Worm (Caenorhabditis elegans) whole organism, L4 larva: Measurements from ENCODE around the gene C53B7.6.

Experiments used
- D1046.2 ChIP-seq: fragments of 200-800 bp; sonication (Bioruptor generic); IDR thresholded peaks from 2 replicates; pipeline ENCODE4 v1.3.6; 2022; ENCODE audit warnings: missing genetic modification characterization, missing compliant biosample characterization
- F44E2.7 ChIP-seq: fragments of 200-800 bp; sonication (Bioruptor generic); IDR thresholded peaks from 2 replicates; pipeline ENCODE4 v2.1.2; 2022; ENCODE audit warnings: missing genetic modification characterization, missing compliant biosample characterization
- T26A8.4 ChIP-seq: fragments of 200-800 bp; sonication (Bioruptor generic); IDR thresholded peaks from 2 replicates; pipeline ENCODE4 v1.3.6; 2022; ENCODE audit warnings: missing genetic modification characterization, missing compliant biosample characterization
- Y75B8A.6 ChIP-seq: fragments of 200-800 bp; sonication (Bioruptor generic); IDR thresholded peaks from 2 replicates; pipeline ENCODE4 v1.3.6; 2022; ENCODE audit warnings: missing genetic modification reagents, missing genetic modification characterization, missing compliant biosample characterization
- aha-1 ChIP-seq: fragments of 150-350 bp; peaks from one replicate; lab custom pipeline; 2014; ENCODE audit warnings: missing biosample characterization, missing genetic modification characterization
- cey-2 ChIP-seq: sonication (generic microtip); optimal IDR thresholded peaks from 3 replicates; lab custom pipeline; 2017; ENCODE audit warnings: missing genetic modification characterization, mild to moderate bottlenecking, missing compliant biosample characterization, antibody characterized with exemption, borderline replicate concordance; ENCODE audit not compliant: insufficient read depth
- daf-12 ChIP-seq: fragments of 150-350 bp; optimal IDR thresholded peaks from 2 replicates; lab custom pipeline; 2014; ENCODE audit warnings: missing biosample characterization, missing genetic modification reagents, missing genetic modification characterization
- daf-16 ChIP-seq, 3 experiments: sonication (generic microtip); optimal IDR thresholded peaks; 2 replicates each; lab custom pipeline; 2016 to 2017; ENCODE audit warnings: missing genetic modification characterization in 3 of 3, missing genetic modification reagents in 3 of 3, mild to moderate bottlenecking in 2 of 3, missing compliant biosample characterization in 2 of 3, missing biosample characterization in 1 of 3, moderate library complexity in 1 of 3
- daf-19 ChIP-seq: fragments of 200-800 bp; sonication (Bioruptor generic); conservative IDR thresholded peaks from 2 replicates; pipeline ENCODE4 v1.3.6; 2022; ENCODE audit warnings: missing genetic modification characterization, missing compliant biosample characterization
- daf-8 ChIP-seq: fragments of 200-800 bp; sonication (Bioruptor generic); IDR thresholded peaks from 2 replicates; pipeline ENCODE4 v1.3.6; 2022; ENCODE audit warnings: missing genetic modification characterization, missing compliant biosample characterization
- dmd-6 ChIP-seq: fragments of 200-800 bp; sonication (Bioruptor generic); IDR thresholded peaks from 2 replicates; pipeline ENCODE4 v1.3.6; 2022; ENCODE audit warnings: missing genetic modification reagents, missing genetic modification characterization, missing compliant biosample characterization
- dpl-1 ChIP-seq: fragments of 150-350 bp; optimal IDR thresholded peaks from 2 replicates; lab custom pipeline; 2014; ENCODE audit warnings: missing biosample characterization, missing genetic modification reagents, missing genetic modification characterization
- duxl-1 ChIP-seq: sonication (generic microtip); optimal IDR thresholded peaks from 2 replicates; lab custom pipeline; 2016; ENCODE audit warnings: mild to moderate bottlenecking, missing genetic modification characterization, moderate library complexity, missing compliant biosample characterization; ENCODE audit not compliant: poor library complexity
- dve-1 ChIP-seq: sonication (generic microtip); optimal IDR thresholded peaks from 2 replicates; lab custom pipeline; 2017; ENCODE audit warnings: antibody characterized with exemption, mild to moderate bottlenecking, missing genetic modification characterization, missing compliant biosample characterization; ENCODE audit not compliant: insufficient read depth
- egl-43 ChIP-seq: fragments of 200-800 bp; sonication (Bioruptor generic); IDR thresholded peaks from 2 replicates; pipeline ENCODE4 v1.3.6; 2022; ENCODE audit warnings: missing genetic modification reagents, missing genetic modification characterization, missing compliant biosample characterization
- fos-1 ChIP-seq: fragments of 150-350 bp; optimal IDR thresholded peaks from 2 replicates; lab custom pipeline; 2014; ENCODE audit warnings: missing biosample characterization, missing genetic modification characterization
- hif-1 ChIP-seq, 2 experiments: sonication (generic microtip); optimal IDR thresholded peaks; 2 replicates each; lab custom pipeline; 2016 to 2017; ENCODE audit warnings: missing compliant biosample characterization in 2 of 2, missing genetic modification characterization in 2 of 2, missing genetic modification reagents in 2 of 2, missing genotype in 2 of 2, mild to moderate bottlenecking in 1 of 2
- hlh-11 ChIP-seq: fragments of 200-800 bp; sonication (Bioruptor generic); optimal IDR thresholded peaks from 2 replicates; lab custom pipeline; 2018; ENCODE audit warnings: mild to moderate bottlenecking, missing genetic modification characterization, missing compliant biosample characterization
- hlh-30 ChIP-seq: sonication (generic microtip); optimal IDR thresholded peaks from 2 replicates; lab custom pipeline; 2017; ENCODE audit warnings: antibody characterized with exemption, mild to moderate bottlenecking, missing genetic modification characterization, missing compliant biosample characterization; ENCODE audit not compliant: insufficient read depth
- hmg-1.1 ChIP-seq: fragments of 200-800 bp; sonication (Bioruptor generic); IDR thresholded peaks from 2 replicates; pipeline ENCODE4 v1.3.6; 2022; ENCODE audit warnings: missing genetic modification reagents, missing genetic modification characterization, missing compliant biosample characterization
- lin-13 ChIP-seq: fragments of 150-350 bp; optimal IDR thresholded peaks from 2 replicates; lab custom pipeline; 2014; ENCODE audit warnings: missing biosample characterization, missing genetic modification reagents, missing genetic modification characterization
- lin-29 ChIP-seq: fragments of 200-800 bp; sonication (Bioruptor generic); IDR thresholded peaks from 2 replicates; pipeline ENCODE4 v1.3.6; 2022; ENCODE audit warnings: missing genetic modification reagents, missing genetic modification characterization, missing compliant biosample characterization
- lin-39 ChIP-seq: fragments of 150-350 bp; optimal IDR thresholded peaks from 2 replicates; lab custom pipeline; 2014; ENCODE audit warnings: missing biosample characterization, missing genetic modification reagents, missing genetic modification characterization
- lsy-2 ChIP-seq, 2 experiments: fragments of 150-350 bp in 1 of 2; sonication (generic microtip) in 1 of 2; optimal IDR thresholded peaks; 2 replicates each; lab custom pipeline; 2014 to 2017; ENCODE audit warnings: missing biosample characterization in 2 of 2, missing genetic modification characterization in 2 of 2
- madf-5 ChIP-seq, 2 experiments: fragments of 200-800 bp; sonication (Bioruptor generic); IDR thresholded peaks; 2 replicates each; pipeline ENCODE4 v1.3.6; 2022; ENCODE audit warnings: missing compliant biosample characterization in 2 of 2, missing genetic modification characterization in 2 of 2
- mep-1 ChIP-seq: fragments of 150-350 bp; sonication (generic microtip); optimal IDR thresholded peaks from 3 replicates; lab custom pipeline; 2014; ENCODE audit warnings: missing biosample characterization, missing genetic modification characterization
- mxl-3 ChIP-seq: fragments of 200-800 bp; sonication (Bioruptor generic); optimal IDR thresholded peaks from 2 replicates; lab custom pipeline; 2018; ENCODE audit warnings: mild to moderate bottlenecking, missing genetic modification characterization, missing compliant biosample characterization
- nhr-10 ChIP-seq: fragments of 150-350 bp; optimal IDR thresholded peaks from 2 replicates; lab custom pipeline; 2014; ENCODE audit warnings: missing biosample characterization, missing genetic modification characterization
- nhr-102 ChIP-seq: sonication (generic microtip); optimal IDR thresholded peaks from 2 replicates; lab custom pipeline; 2016; ENCODE audit warnings: mild to moderate bottlenecking, missing genetic modification characterization, moderate library complexity, missing compliant biosample characterization
- nhr-237 ChIP-seq: sonication (generic microtip); optimal IDR thresholded peaks from 2 replicates; lab custom pipeline; 2017; ENCODE audit warnings: missing biosample characterization, missing genetic modification characterization
- nhr-28 ChIP-seq: fragments of 150-350 bp; optimal IDR thresholded peaks from 2 replicates; lab custom pipeline; 2014; ENCODE audit warnings: missing biosample characterization, missing genetic modification characterization
- nhr-41 ChIP-seq: fragments of 200-800 bp; sonication (Bioruptor generic); IDR thresholded peaks from 2 replicates; pipeline ENCODE4 v1.3.6; 2022; ENCODE audit warnings: missing genetic modification reagents, missing genetic modification characterization, missing compliant biosample characterization
- pha-4 ChIP-seq, 2 experiments: fragments of 150-350 bp in 1 of 2; fragments of 200-800 bp in 1 of 2; sonication (Bioruptor generic) in 1 of 2; IDR thresholded peaks in 1 of 2; optimal IDR thresholded peaks in 1 of 2; 2 replicates each; pipeline versions ENCODE4 v1.3.6 to Lab custom; 2014 to 2022; ENCODE audit warnings: missing genetic modification characterization in 2 of 2, missing genetic modification reagents in 2 of 2, missing biosample characterization in 1 of 2, missing compliant biosample characterization in 1 of 2
- pqm-1 ChIP-seq: sonication (generic microtip); optimal IDR thresholded peaks from 2 replicates; lab custom pipeline; 2017; ENCODE audit warnings: missing biosample characterization, missing genetic modification characterization
- sdz-12 ChIP-seq: fragments of 200-800 bp; sonication (Bioruptor generic); optimal IDR thresholded peaks from 2 replicates; lab custom pipeline; 2018; ENCODE audit warnings: mild to moderate bottlenecking, missing genetic modification characterization, missing compliant biosample characterization
- snpc-4 ChIP-seq: fragments of 150-350 bp; optimal IDR thresholded peaks from 2 replicates; lab custom pipeline; 2014; ENCODE audit warnings: missing biosample characterization, missing genetic modification characterization
- spr-1 ChIP-seq: sonication (generic microtip); optimal IDR thresholded peaks from 2 replicates; lab custom pipeline; 2016; ENCODE audit warnings: mild to moderate bottlenecking, missing genetic modification characterization, missing compliant biosample characterization
- tag-97 ChIP-seq: fragments of 200-800 bp; sonication (Bioruptor generic); IDR thresholded peaks from 2 replicates; pipeline ENCODE4 v1.3.6; 2022; ENCODE audit warnings: missing genetic modification characterization, missing compliant biosample characterization
- tra-1 ChIP-seq: fragments of 200-800 bp; sonication (Bioruptor generic); IDR thresholded peaks from 2 replicates; pipeline ENCODE4 v1.3.6; 2022; ENCODE audit warnings: missing genetic modification reagents, missing genetic modification characterization, missing compliant biosample characterization
- unc-130 ChIP-seq: sonication (generic microtip); optimal IDR thresholded peaks from 2 replicates; lab custom pipeline; 2016; ENCODE audit warnings: missing genetic modification reagents, missing genetic modification characterization, missing compliant biosample characterization
- unc-39 ChIP-seq: sonication (generic microtip); optimal IDR thresholded peaks from 2 replicates; lab custom pipeline; 2017; ENCODE audit warnings: missing biosample characterization, missing genetic modification characterization
- vab-7 ChIP-seq: fragments of 200-800 bp; sonication (Bioruptor generic); IDR thresholded peaks from 2 replicates; pipeline ENCODE4 v1.3.6; 2022; ENCODE audit warnings: missing genetic modification reagents, missing genetic modification characterization, missing compliant biosample characterization
- zip-11 ChIP-seq: fragments of 200-800 bp; sonication (Bioruptor generic); IDR thresholded peaks from 2 replicates; pipeline ENCODE4 v1.3.6; 2022; ENCODE audit warnings: missing genetic modification characterization, missing compliant biosample characterization

C53B7.6 gene

ce11 chrX:6819633-6820032 lies 48.9 kb downstream of the C53B7.6 start:
- TF ChIP-seq T26A8.4 (GFP tag; lab: Robert Waterston, UW) (no peak), lin-29 (GFP tag; lab: Robert Waterston, UW) (no peak), lsy-2 (tag; optimal IDR thresholded peaks at IDR 0.05; lab: Kevin White, UChicago) (no peak), spr-1 (no peak), hmg-1.1 (GFP tag; lab: Robert Waterston, UW) (no peak), daf-16 (GFP tag; optimal IDR thresholded peaks at IDR 0.05; lab: Kevin White, UChicago) (no peak), daf-16 (tag; optimal IDR thresholded peaks at IDR 0.05; lab: Kevin White, UChicago) (peak; percentile 95), snpc-4 (tag; lab: Kevin White, UChicago) (no peak), tra-1 (no peak), hlh-30 (tag; lab: Kevin White, UChicago) (no peak), dve-1 (tag; lab: Kevin White, UChicago) (peak; percentile 21), sdz-12 (GFP tag; lab: Kevin White, UChicago) (no peak), pha-4 (GFP tag; IDR thresholded peaks at IDR 0.05; lab: Robert Waterston, UW) (no peak), pha-4 (tag; optimal IDR thresholded peaks at IDR 0.05; lab: Kevin White, UChicago) (no peak), aha-1 (no peak), tag-97 (GFP tag; lab: Robert Waterston, UW) (no peak), daf-12 (tag; lab: Kevin White, UChicago) (no peak), mxl-3 (GFP tag; lab: Kevin White, UChicago) (no peak), Y75B8A.6 (GFP tag; lab: Robert Waterston, UW) (no peak), fos-1 (tag; lab: Kevin White, UChicago) (no peak), vab-7 (GFP tag; lab: Robert Waterston, UW) (no peak), duxl-1 (tag; lab: Kevin White, UChicago) (no peak), nhr-28 (tag; lab: Kevin White, UChicago) (peak; percentile 61), mep-1 (tag; lab: Kevin White, UChicago) (no peak), dmd-6 (GFP tag; lab: Robert Waterston, UW) (peak; percentile 38; the same call in 1 of the 2 replicates), egl-43 (GFP tag; lab: Robert Waterston, UW) (no peak), F44E2.7 (GFP tag; lab: Robert Waterston, UW) (no peak), lin-39 (tag; lab: Kevin White, UChicago) (no peak), nhr-237 (tag; lab: Kevin White, UChicago) (no peak), madf-5 (GFP tag; IDR thresholded peaks at IDR 0.05; lab: Robert Waterston, UW) (no peak), cey-2 (no peak), unc-39 (tag; lab: Kevin White, UChicago) (no peak), unc-130 (GFP tag; lab: Kevin White, UChicago) (no peak), zip-11 (GFP tag; lab: Robert Waterston, UW) (no peak), lin-13 (no peak), pqm-1 (tag; lab: Kevin White, UChicago) (peak; percentile 72), daf-19 (GFP tag; lab: Robert Waterston, UW) (no peak), daf-8 (GFP tag; lab: Robert Waterston, UW) (no peak), dpl-1 (no peak), D1046.2 (GFP tag; lab: Robert Waterston, UW) (no peak), hlh-11 (tag; lab: Kevin White, UChicago) (peak; percentile 28), nhr-41 (no peak), nhr-102 (tag; lab: Kevin White, UChicago) (no peak), hif-1 (tag; optimal IDR thresholded peaks at IDR 0.05; lab: Kevin White, UChicago) (no peak), nhr-10 (tag; lab: Kevin White, UChicago) (no peak)
